Worm (Caenorhabditis elegans) whole organism, young adult: ENCODE data around the gene Y46H3D.8.

ENCODE experiments used
- F52B5.7 ChIP-seq: sonication (generic microtip); optimal IDR thresholded peaks from 2 replicates; lab custom pipeline; 2016; ENCODE audit warnings: mild to moderate bottlenecking, missing genetic modification characterization, missing compliant biosample characterization
- ama-1 ChIP-seq, 3 experiments: fragments of 150-350 bp in 1 of 3; sonication (generic microtip) in 2 of 3; optimal IDR thresholded peaks; 2 replicates each; lab custom pipeline; 2014 to 2018; ENCODE audit warnings: missing biosample characterization in 2 of 3, missing genetic modification characterization in 2 of 3, missing genetic modification reagents in 2 of 3
- egrh-3 ChIP-seq: fragments of 200-800 bp; sonication (Bioruptor generic); IDR thresholded peaks from 2 replicates; pipeline ENCODE4 v1.3.6; 2022; ENCODE audit warnings: missing genetic modification reagents, missing genetic modification characterization, missing compliant biosample characterization
- fkh-3 ChIP-seq: sonication (generic microtip); optimal IDR thresholded peaks from 2 replicates; lab custom pipeline; 2016; ENCODE audit warnings: mild to moderate bottlenecking, missing genetic modification characterization, missing compliant biosample characterization
- snpc-3.4 ChIP-seq: sonication (generic microtip); optimal IDR thresholded peaks from 2 replicates; lab custom pipeline; 2017; ENCODE audit warnings: missing genetic modification characterization, mild to moderate bottlenecking, missing compliant biosample characterization, antibody characterized with exemption, moderate library complexity, missing genotype, missing genetic modification reagents
- snpc-4 ChIP-seq, 5 experiments: fragments of 150-350 bp in 1 of 5; sonication (generic microtip) in 4 of 5; optimal IDR thresholded peaks; 2 replicates each; lab custom pipeline; 2014 to 2018; ENCODE audit warnings: missing genetic modification characterization in 5 of 5, missing biosample characterization in 3 of 5, antibody characterized with exemption in 2 of 5, mild to moderate bottlenecking in 2 of 5, missing compliant biosample characterization in 2 of 5, missing genotype in 2 of 5, moderate library complexity in 2 of 5, missing genetic modification reagents in 1 of 5
- zfh-2 ChIP-seq: fragments of 200-800 bp; sonication (Bioruptor generic); conservative IDR thresholded peaks from 2 replicates; pipeline ENCODE4 v1.3.6; 2022; ENCODE audit warnings: missing genetic modification reagents, missing genetic modification characterization, missing compliant biosample characterization

DNA sequence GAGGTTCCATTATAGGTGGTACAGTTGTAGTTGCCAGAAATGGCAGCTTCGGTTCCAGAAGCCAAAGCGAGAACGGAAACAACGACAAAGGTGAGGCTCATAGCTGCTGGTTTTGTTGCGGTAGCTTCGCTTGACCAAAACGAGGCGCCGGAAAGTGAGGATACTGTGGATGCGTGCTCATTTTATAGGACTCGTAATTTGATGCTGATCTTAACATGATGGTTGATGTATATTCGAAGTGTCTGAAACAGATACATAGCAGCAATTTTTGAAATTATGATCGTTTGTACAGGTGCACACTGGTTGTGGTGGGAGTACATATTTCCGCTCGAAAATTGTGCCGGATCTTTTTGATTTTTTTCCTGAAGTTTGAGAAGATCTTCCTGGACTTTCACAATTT is at the start of gene Y46H3D.8:
- TF ChIP-seq egrh-3 (GFP tag; lab: Robert Waterston, UW) (no peak), snpc-4 (GFP tag; optimal IDR thresholded peaks at IDR 0.05; lab: Kevin White, UChicago) (no peak), snpc-4 (tag; optimal IDR thresholded peaks at IDR 0.05; lab: Kevin White, UChicago) (no peak), ama-1 (optimal IDR thresholded peaks at IDR 0.05; lab: Kevin White, UChicago) (no peak), ama-1 (GFP tag; optimal IDR thresholded peaks at IDR 0.05; lab: Kevin White, UChicago) (no peak), zfh-2 (GFP tag; lab: Robert Waterston, UW) (no peak), F52B5.7 (tag; lab: Kevin White, UChicago) (no peak), fkh-3 (no peak), snpc-3.4 (tag; lab: Kevin White, UChicago) (no peak)
